Fruit fly (Drosophila melanogaster): ENCODE results near the gene CG7394.

The CG7394 gene

dm6 chr3L:11540330-11540702, 21.5 kb upstream of the CG7394 start (continued):
- peak in 1 of 2 experiments; percentile 90 for TF ChIP-seq Eip74EF (GFP tag; optimal IDR thresholded peaks at IDR 0.05)
- TF ChIP-seq Xbp1 (GFP tag; optimal IDR thresholded peaks at IDR 0.05), result no peak
- no peak for TF ChIP-seq CG7839 (tag; optimal IDR thresholded peaks at IDR 0.05)
- no peak for TF ChIP-seq Hmx (GFP tag; optimal IDR thresholded peaks at IDR 0.05)
- peak; percentile 68 for TF ChIP-seq mirr (GFP tag; optimal IDR thresholded peaks at IDR 0.05)
- peak; percentile 6 for TF ChIP-seq CG4328 (GFP tag; optimal IDR thresholded peaks at IDR 0.05)
- TF ChIP-seq CG7372 (GFP tag; IDR thresholded peaks at IDR 0.05), result no peak
- no peak for TF ChIP-seq Doc2 (GFP tag; IDR thresholded peaks at IDR 0.05)
- no peak for TF ChIP-seq NFAT (GFP tag; IDR thresholded peaks at IDR 0.05)
- no peak for TF ChIP-seq run (tag; optimal IDR thresholded peaks at IDR 0.05)
- TF ChIP-seq onecut (GFP tag; IDR thresholded peaks at IDR 0.05), result peak; percentile 29; the same call in 1 of the 2 replicates
- no peak for TF ChIP-seq az2 (GFP tag; optimal IDR thresholded peaks at IDR 0.05)
- no peak for TF ChIP-seq CG4282 (GFP tag; optimal IDR thresholded peaks at IDR 0.05)
- no peak for TF ChIP-seq ro (GFP tag; IDR thresholded peaks at IDR 0.05)
- no peak for TF ChIP-seq CG33213 (GFP tag; optimal IDR thresholded peaks at IDR 0.05)
- TF ChIP-seq CoRest (tag; optimal IDR thresholded peaks at IDR 0.05), result peak; percentile 5
- peak; percentile 40 for TF ChIP-seq CG4707 (GFP tag; optimal IDR thresholded peaks at IDR 0.05)
- TF ChIP-seq caup (GFP tag; optimal IDR thresholded peaks at IDR 0.05; ENCODE audit: severe bottlenecking), result peak; percentile 43
- TF ChIP-seq CG13287 (GFP tag; IDR thresholded peaks at IDR 0.05; ENCODE audit: partially characterized antibody), result no peak
- TF ChIP-seq CG2116 (GFP tag; optimal IDR thresholded peaks at IDR 0.05), result no peak
- no peak for TF ChIP-seq emc (GFP tag; optimal IDR thresholded peaks at IDR 0.05)
- TF ChIP-seq Spps (tag; optimal IDR thresholded peaks at IDR 0.05), result no peak
- peak; percentile 13 for TF ChIP-seq exex (tag; optimal IDR thresholded peaks at IDR 0.05)
- no peak for TF ChIP-seq Chrac-16 (GFP tag; optimal IDR thresholded peaks at IDR 0.05)
- TF ChIP-seq ind (GFP tag; optimal IDR thresholded peaks at IDR 0.05), result no peak
- 0 out of 2 replicates have a peak, but pooled peaks have one; percentile 13 for TF ChIP-seq CG4730 (GFP tag; IDR thresholded peaks at IDR 0.05)
- TF ChIP-seq CG3281 (GFP tag; optimal IDR thresholded peaks at IDR 0.05), result peak; percentile 36
- no peak for TF ChIP-seq BEAF-32 (GFP tag; optimal IDR thresholded peaks at IDR 0.05)
- no peak for TF ChIP-seq oc (tag; optimal IDR thresholded peaks at IDR 0.05)
- no peak for TF ChIP-seq Fer2 (tag; optimal IDR thresholded peaks at IDR 0.05)
- TF ChIP-seq TFAM (GFP tag; optimal IDR thresholded peaks at IDR 0.05), result no peak
- TF ChIP-seq Xrp1 (GFP tag; IDR thresholded peaks at IDR 0.05), result peak; percentile 54; the same call in 1 of the 2 replicates
- peak; percentile 26 for TF ChIP-seq CG9727 (GFP tag; optimal IDR thresholded peaks at IDR 0.05)
- TF ChIP-seq Abd-B (GFP tag; optimal IDR thresholded peaks at IDR 0.05), result no peak
- TF ChIP-seq CG6272 (GFP tag; IDR thresholded peaks at IDR 0.05), result no peak
- TF ChIP-seq fd96Cb (tag; optimal IDR thresholded peaks at IDR 0.05), result no peak
- no peak for TF ChIP-seq Hsf (GFP tag; optimal IDR thresholded peaks at IDR 0.05)
- TF ChIP-seq dimm (GFP tag; IDR thresholded peaks at IDR 0.05), result no peak
- TF ChIP-seq Bgb (GFP tag; IDR thresholded peaks at IDR 0.05; ENCODE audit: partially characterized antibody), result no peak
- TF ChIP-seq CG9932 (GFP tag; IDR thresholded peaks at IDR 0.05), result no peak
- TF ChIP-seq H2.0 (GFP tag; IDR thresholded peaks at IDR 0.05), result no peak
- peak; percentile 27 for TF ChIP-seq CG10209 (GFP tag; optimal IDR thresholded peaks at IDR 0.05)
- peak; percentile 80 for TF ChIP-seq Vsx1 (GFP tag; optimal IDR thresholded peaks at IDR 0.05)
- peak; percentile 23 for TF ChIP-seq Fer3 (tag; optimal IDR thresholded peaks at IDR 0.05)
- TF ChIP-seq BtbVII (GFP tag; optimal IDR thresholded peaks at IDR 0.05), result peak; percentile 61
- TF ChIP-seq toy (GFP tag; IDR thresholded peaks at IDR 0.05), result no peak
- TF ChIP-seq bigmax (GFP tag; optimal IDR thresholded peaks at IDR 0.05), result no peak
- peak; percentile 26 for TF ChIP-seq Max (GFP tag; optimal IDR thresholded peaks at IDR 0.05)
- no peak for TF ChIP-seq CG12391 (tag; optimal IDR thresholded peaks at IDR 0.05)
- TF ChIP-seq CG17912 (GFP tag; optimal IDR thresholded peaks at IDR 0.05), result no peak
- TF ChIP-seq CG31365 (tag; optimal IDR thresholded peaks at IDR 0.05), result no peak

Data from whole organism, embryonic.